Fruit fly (Drosophila melanogaster): ENCODE results near the gene CG7362.

The CG7362 gene

dm6 chr3R:14754360-14754759 lies at the start of gene CG7362:
TSS of gene CG7362 (minus strand) at chr3R:14754460.
- TF ChIP-seq h (optimal IDR thresholded peaks at IDR 0.05) (no peak), insv (optimal IDR thresholded peaks at IDR 0.05) (no peak)

- no peak for TF ChIP-seq insv (optimal IDR thresholded peaks at IDR 0.05)
- TF ChIP-seq Sin3A (optimal IDR thresholded peaks at IDR 0.05) = no peak
- TF ChIP-seq h (optimal IDR thresholded peaks at IDR 0.05) = no peak
- TF ChIP-seq Myc (optimal IDR thresholded peaks at IDR 0.05) = no peak
- TF ChIP-seq psq (optimal IDR thresholded peaks at IDR 0.05) = no peak
Observed at dm6 chr3R:14801407-14801806, 47.1 kb upstream of the CG7362 start, which contains the start of gene CG14857. TSS of gene CG14857 (plus strand) at chr3R:14801773.

- TF ChIP-seq Myc (optimal IDR thresholded peaks at IDR 0.05) (no peak), ttk (optimal IDR thresholded peaks at IDR 0.05) (no peak), Sin3A (optimal IDR thresholded peaks at IDR 0.05) (no peak), h (optimal IDR thresholded peaks at IDR 0.05) (no peak), insv (optimal IDR thresholded peaks at IDR 0.05) (no peak), psq (optimal IDR thresholded peaks at IDR 0.05) (no peak)
Observed at dm6 chr3R:14798626-14799258, 44.5 kb upstream of the CG7362 start, which contains the start of gene CG14856. TSS of gene CG14856 (plus strand) at chr3R:14798986.

DNA sequence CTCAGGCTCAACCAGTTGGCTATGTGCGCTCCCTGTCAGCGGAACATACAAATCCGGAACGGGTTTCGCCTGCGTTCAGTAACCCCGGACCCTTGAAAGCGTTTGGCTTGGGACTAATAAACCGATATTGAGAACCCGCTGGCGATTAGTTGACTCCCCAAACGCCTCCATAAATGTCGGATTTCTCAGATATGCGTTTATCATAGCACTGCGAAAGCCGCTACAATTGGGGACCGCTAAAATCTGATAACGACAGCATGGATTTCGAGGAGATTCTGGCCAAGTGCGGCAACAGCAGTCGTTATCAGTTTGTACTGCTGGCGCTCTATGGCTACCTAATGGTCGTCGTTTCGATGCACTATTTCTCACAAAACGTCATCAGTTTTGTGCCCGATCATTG lies 42.0 kb upstream of the CG7362 start, which contains the start of gene CG14855:
TSS of gene CG14855 (plus strand) at position 12 of the 400 bp plus-strand sequence.
- TF ChIP-seq h (optimal IDR thresholded peaks at IDR 0.05) = no peak
- no peak for TF ChIP-seq Sin3A (optimal IDR thresholded peaks at IDR 0.05)
- no peak for TF ChIP-seq psq (optimal IDR thresholded peaks at IDR 0.05)
- TF ChIP-seq Myc (optimal IDR thresholded peaks at IDR 0.05) = no peak
- TF ChIP-seq insv (optimal IDR thresholded peaks at IDR 0.05) = no peak

DNA sequence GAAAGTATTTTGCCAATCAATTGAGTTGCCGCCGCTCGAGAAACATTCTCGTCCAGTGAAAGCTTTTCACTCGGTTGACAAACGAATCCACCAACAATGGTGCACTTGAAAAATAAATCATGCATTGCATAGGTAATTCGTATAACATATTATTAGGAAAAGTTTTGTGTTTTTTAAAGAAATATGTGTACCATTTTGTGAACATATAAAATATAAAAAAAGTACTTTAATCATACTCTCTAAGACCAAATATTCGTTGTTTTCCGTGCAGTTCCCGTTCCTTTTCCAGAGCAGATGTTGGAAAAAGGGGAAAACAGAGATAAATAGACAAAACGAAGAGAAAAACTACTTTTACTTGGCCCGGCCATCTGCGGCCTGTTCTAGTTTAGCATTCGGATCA lies 32.4 kb upstream of the CG7362 start:
- TF ChIP-seq Myc (optimal IDR thresholded peaks at IDR 0.05) = no peak

DNA sequence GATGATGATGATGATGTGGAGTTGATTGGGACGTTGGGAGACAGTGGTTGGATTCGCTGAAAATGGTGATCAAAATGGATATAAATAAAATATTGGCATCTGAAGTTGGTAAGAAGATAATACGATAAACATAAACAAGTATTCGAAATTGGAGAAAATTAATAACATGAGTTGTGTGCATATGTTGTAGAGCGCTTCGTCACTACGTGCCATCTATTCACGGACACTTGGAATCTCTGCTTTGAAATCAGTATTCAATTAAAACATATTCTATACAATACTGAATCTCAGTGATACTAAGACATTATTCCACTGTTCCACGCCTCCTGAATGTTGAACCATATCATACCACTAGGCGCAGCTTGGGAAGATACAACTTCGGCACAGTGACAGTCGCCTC lies 31.1 kb upstream of the CG7362 start:
- TF ChIP-seq h (optimal IDR thresholded peaks at IDR 0.05) (no peak), ttk (optimal IDR thresholded peaks at IDR 0.05) (no peak), Sin3A (optimal IDR thresholded peaks at IDR 0.05) (no peak), insv (optimal IDR thresholded peaks at IDR 0.05) (no peak)

- TF ChIP-seq h (optimal IDR thresholded peaks at IDR 0.05) (no peak), psq (optimal IDR thresholded peaks at IDR 0.05) (no peak), insv (optimal IDR thresholded peaks at IDR 0.05) (no peak), Sin3A (optimal IDR thresholded peaks at IDR 0.05) (no peak)
Observed at dm6 chr3R:14780747-14781146, 26.5 kb upstream of the CG7362 start.

DNA sequence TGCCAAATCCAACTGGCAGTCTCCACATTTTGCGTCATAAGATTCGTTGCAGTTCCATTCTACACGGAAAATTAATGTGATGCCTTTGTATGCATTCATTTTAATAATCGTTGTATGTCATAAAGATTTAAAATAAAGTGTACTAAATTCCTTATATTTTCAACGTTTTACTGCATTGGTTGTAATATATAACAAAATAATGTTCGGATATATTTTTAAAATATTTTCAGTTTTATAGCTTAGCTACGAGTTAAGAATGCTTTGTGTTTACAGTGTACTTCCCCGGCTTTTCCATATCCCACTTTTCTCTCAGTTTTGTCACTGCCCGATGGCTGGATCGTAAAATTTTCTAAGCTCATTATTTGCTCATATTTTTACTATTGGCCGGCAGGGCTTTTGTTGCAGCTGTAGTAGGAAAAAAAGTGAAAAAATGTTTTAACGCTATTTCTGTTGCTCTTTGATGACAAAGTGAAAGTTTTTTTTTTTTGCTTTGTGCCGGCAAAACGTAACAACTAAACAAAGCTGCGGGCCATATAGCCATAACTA lies 25.5 kb upstream of the CG7362 start:
- TF ChIP-seq ttk (optimal IDR thresholded peaks at IDR 0.05) (no peak), Myc (optimal IDR thresholded peaks at IDR 0.05) (no peak), insv (optimal IDR thresholded peaks at IDR 0.05) (no peak), Sin3A (optimal IDR thresholded peaks at IDR 0.05) (no peak), psq (optimal IDR thresholded peaks at IDR 0.05) (no peak)

dm6 chr3R:14775395-14775794 lies 21.1 kb upstream of the CG7362 start:
- TF ChIP-seq insv (optimal IDR thresholded peaks at IDR 0.05) = no peak
- TF ChIP-seq psq (optimal IDR thresholded peaks at IDR 0.05) = no peak
- no peak for TF ChIP-seq ttk (optimal IDR thresholded peaks at IDR 0.05)
- no peak for TF ChIP-seq Sin3A (optimal IDR thresholded peaks at IDR 0.05)
- no peak for TF ChIP-seq Myc (optimal IDR thresholded peaks at IDR 0.05)
- TF ChIP-seq h (optimal IDR thresholded peaks at IDR 0.05) = no peak

- TF ChIP-seq psq (optimal IDR thresholded peaks at IDR 0.05) = no peak
- TF ChIP-seq h (optimal IDR thresholded peaks at IDR 0.05) = no peak
- no peak for TF ChIP-seq insv (optimal IDR thresholded peaks at IDR 0.05)
- TF ChIP-seq ttk (optimal IDR thresholded peaks at IDR 0.05) = no peak
- no peak for TF ChIP-seq Myc (optimal IDR thresholded peaks at IDR 0.05)
- TF ChIP-seq Sin3A (optimal IDR thresholded peaks at IDR 0.05) = no peak
Observed at dm6 chr3R:14766439-14767025, 12.3 kb upstream of the CG7362 start.

DNA sequence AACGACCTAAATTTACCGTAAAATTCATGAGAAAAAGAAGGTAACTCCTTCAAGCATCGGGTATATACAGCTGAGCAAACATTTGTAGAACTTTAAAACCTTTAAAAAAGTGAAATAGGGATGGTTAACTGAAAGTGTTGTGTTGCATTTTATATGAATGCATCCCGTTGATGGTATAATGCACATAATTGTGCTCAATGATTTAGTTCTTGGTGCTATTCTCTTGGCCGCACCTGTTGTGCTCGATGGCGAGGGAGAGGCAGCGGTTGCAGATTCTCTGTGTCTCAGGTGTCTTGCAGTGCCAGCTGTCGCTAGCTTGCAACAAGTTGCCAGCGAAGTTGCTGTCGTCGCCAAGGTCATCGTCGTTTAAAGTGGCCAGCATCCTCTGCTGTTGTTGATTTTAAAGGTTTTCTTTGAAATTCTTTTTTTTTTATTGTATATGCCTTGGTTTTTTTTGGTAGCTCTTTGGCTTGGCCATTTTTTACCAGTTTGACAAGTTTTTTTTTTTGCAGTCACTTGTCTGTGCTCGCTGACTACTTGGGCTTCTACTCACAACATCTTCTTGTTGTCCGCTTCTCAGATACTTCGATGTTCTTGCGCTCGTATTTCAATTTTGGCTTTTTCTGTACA lies 11.2 kb upstream of the CG7362 start:
- no peak for TF ChIP-seq h (optimal IDR thresholded peaks at IDR 0.05)
- TF ChIP-seq ttk (optimal IDR thresholded peaks at IDR 0.05) = no peak
- TF ChIP-seq Sin3A (optimal IDR thresholded peaks at IDR 0.05) = no peak
- no peak for TF ChIP-seq insv (optimal IDR thresholded peaks at IDR 0.05)
- TF ChIP-seq psq (optimal IDR thresholded peaks at IDR 0.05) = no peak
- no peak for TF ChIP-seq Myc (optimal IDR thresholded peaks at IDR 0.05)

DNA sequence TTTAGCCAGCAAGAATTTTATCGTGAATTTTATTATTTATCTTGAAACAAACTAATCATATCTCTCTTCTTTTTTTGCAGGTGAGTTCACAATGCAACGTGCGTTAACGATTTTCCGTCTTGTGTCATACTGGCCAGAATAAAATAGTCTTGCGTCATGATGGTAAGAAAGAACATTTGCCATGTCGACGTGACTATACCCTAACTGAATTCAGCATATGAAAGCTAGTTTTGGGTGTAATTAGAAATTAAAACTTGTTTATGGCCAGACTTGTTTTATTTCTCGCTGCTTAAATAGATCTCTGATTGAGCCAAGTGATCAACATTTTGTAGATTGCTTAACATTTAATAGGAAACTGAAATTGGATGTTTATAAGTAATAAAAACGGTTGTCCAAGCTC lies 9.9 kb upstream of the CG7362 start:
- no peak for TF ChIP-seq psq (optimal IDR thresholded peaks at IDR 0.05)
- no peak for TF ChIP-seq ttk (optimal IDR thresholded peaks at IDR 0.05)
- no peak for TF ChIP-seq Myc (optimal IDR thresholded peaks at IDR 0.05)
- TF ChIP-seq insv (optimal IDR thresholded peaks at IDR 0.05) = no peak
- no peak for TF ChIP-seq h (optimal IDR thresholded peaks at IDR 0.05)
- no peak for TF ChIP-seq Sin3A (optimal IDR thresholded peaks at IDR 0.05)

dm6 chr3R:14763487-14763886 lies 9.2 kb upstream of the CG7362 start:
- TF ChIP-seq Myc (optimal IDR thresholded peaks at IDR 0.05) (no peak), ttk (optimal IDR thresholded peaks at IDR 0.05) (no peak), h (optimal IDR thresholded peaks at IDR 0.05) (no peak), Sin3A (optimal IDR thresholded peaks at IDR 0.05) (no peak), insv (optimal IDR thresholded peaks at IDR 0.05) (no peak), psq (optimal IDR thresholded peaks at IDR 0.05) (no peak)
